Worm (Caenorhabditis elegans) whole organism, L2 larva: Measurements from ENCODE around the gene F25E2.2.

ENCODE experiments used
- R02D3.7 ChIP-seq: fragments of 150-350 bp; optimal IDR thresholded peaks from 2 replicates; lab custom pipeline; 2014; ENCODE audit warnings: missing biosample characterization, missing genetic modification characterization
- egl-27 ChIP-seq: sonication (generic microtip); optimal IDR thresholded peaks from 3 replicates; lab custom pipeline; 2017; ENCODE audit warnings: missing biosample characterization, missing genetic modification reagents, missing genetic modification characterization
- lin-11 ChIP-seq: fragments of 150-350 bp; sonication (generic microtip); optimal IDR thresholded peaks from 2 replicates; lab custom pipeline; 2014; ENCODE audit warnings: missing biosample characterization, missing genetic modification characterization, inconsistent platforms, mixed read lengths
- mdl-1 ChIP-seq, 2 experiments: fragments of 150-350 bp in 1 of 2; sonication (generic microtip) in 1 of 2; optimal IDR thresholded peaks; 2 replicates each; lab custom pipeline; 2017; ENCODE audit warnings: missing biosample characterization in 2 of 2, missing genetic modification characterization in 2 of 2

ce11 chrX:768061-768646, 42.4 kb downstream of the F25E2.2 start, which contains the start of the genes trap-2 and ile-2:
- peak; percentile 38 for TF ChIP-seq egl-27 (tag; lab: Kevin White, UChicago)
- no peak for TF ChIP-seq R02D3.7 (tag; lab: Kevin White, UChicago)
- TF ChIP-seq mdl-1 (tag; optimal IDR thresholded peaks at IDR 0.05; lab: Kevin White, UChicago) = peak; percentile 39 to 64
- TF ChIP-seq lin-11 (tag; lab: Kevin White, UChicago) = peak; percentile 87
